Comparison of ENCODE assay signal across 4 fruit fly cellular contexts in genomic region chr2L:9188855-9189254, dm6.
TF ChIP-seq lines count a peak whose summit lies in the region.

No protein-coding gene starts in this region.

- no peak for TF ChIP-seq CTCF in whole organism, embryonic (GFP tag; optimal IDR thresholded peaks at IDR 0.05; lab: Kevin White, UChicago)

TF ChIP-seq in whole organism, embryonic, 481 proteins besides CTCF, POLR2A, EP300 and RAD21:
- peak in 1 of 2 experiments; percentile 84 for TF ChIP-seq Pdp1 (GFP tag; optimal IDR thresholded peaks at IDR 0.05; lab: Kevin White, UChicago)
- TF ChIP-seq CG14014 (GFP tag; IDR thresholded peaks at IDR 0.05; lab: Robert Waterston, UW) = 0 out of 2 replicates have a peak, but pooled peaks have one; percentile 6
- TF ChIP-seq CG2712 (tag; optimal IDR thresholded peaks at IDR 0.05; lab: Kevin White, UChicago) = no peak

TF ChIP-seq in whole organism, prepupa, 60 proteins besides CTCF, POLR2A, EP300 and RAD21:
- TF ChIP-seq cyc (GFP tag; optimal IDR thresholded peaks at IDR 0.05; lab: Kevin White, UChicago) (no peak), vri (GFP tag; optimal IDR thresholded peaks at IDR 0.05; lab: Kevin White, UChicago) (peak; percentile 64), CG32006 (GFP tag; optimal IDR thresholded peaks at IDR 0.05; lab: Kevin White, UChicago) (no peak), Hr39 (GFP tag; optimal IDR thresholded peaks at IDR 0.05; lab: Kevin White, UChicago) (no peak), CG6163 (GFP tag; IDR thresholded peaks at IDR 0.05; lab: Robert Waterston, UW) (peak; percentile 45; the same call in 1 of the 3 replicates)

TF ChIP-seq in whole organism, pupa, 21 proteins besides CTCF, POLR2A, EP300 and RAD21:
- TF ChIP-seq CG12605 (GFP tag; IDR thresholded peaks at IDR 0.05; lab: Robert Waterston, UW) = no peak
- no peak for TF ChIP-seq CG10348 (GFP tag; IDR thresholded peaks at IDR 0.05; lab: Robert Waterston, UW)
- no peak for TF ChIP-seq D1 (tag; optimal IDR thresholded peaks at IDR 0.05; lab: Kevin White, UChicago)
- no peak for TF ChIP-seq CG15710 (tag; optimal IDR thresholded peaks at IDR 0.05; lab: Kevin White, UChicago)
- peak; percentile 15 for TF ChIP-seq EcR (GFP tag; optimal IDR thresholded peaks at IDR 0.05; lab: Kevin White, UChicago)
- no peak for TF ChIP-seq Pif1B (GFP tag; optimal IDR thresholded peaks at IDR 0.05; lab: Kevin White, UChicago)
- 0 out of 3 replicates have a peak, but pooled peaks have one; percentile 9 for TF ChIP-seq CG4496 (GFP tag; IDR thresholded peaks at IDR 0.05; lab: Robert Waterston, UW)
- TF ChIP-seq CG8301 (tag; optimal IDR thresholded peaks at IDR 0.05; lab: Kevin White, UChicago) = no peak
- TF ChIP-seq Snoo (tag; optimal IDR thresholded peaks at IDR 0.05; lab: Kevin White, UChicago) = no peak
TF ChIP-seq in whole organism, pupa: peak in this region for 2.

TF ChIP-seq in whole organism, wandering third instar larva, 38 proteins besides CTCF, POLR2A, EP300 and RAD21:
- peak; percentile 90 for TF ChIP-seq psq (GFP tag; optimal IDR thresholded peaks at IDR 0.05; lab: Kevin White, UChicago)
- peak; percentile 2 for TF ChIP-seq Dif (GFP tag; optimal IDR thresholded peaks at IDR 0.05; lab: Kevin White, UChicago; ENCODE audit: partially characterized antibody)
- no peak for TF ChIP-seq Rel (GFP tag; optimal IDR thresholded peaks at IDR 0.05; lab: Kevin White, UChicago)
- TF ChIP-seq Rel (tag; optimal IDR thresholded peaks at IDR 0.05; lab: Kevin White, UChicago) = no peak
TF ChIP-seq in whole organism, wandering third instar larva: peak in this region for 2.
